Fruit fly (Drosophila melanogaster): Measurements from ENCODE around the gene Eig71Ee.
A peak's percentile ranks its signal among the peaks of the same experiment; 100 is the strongest.

DNA sequence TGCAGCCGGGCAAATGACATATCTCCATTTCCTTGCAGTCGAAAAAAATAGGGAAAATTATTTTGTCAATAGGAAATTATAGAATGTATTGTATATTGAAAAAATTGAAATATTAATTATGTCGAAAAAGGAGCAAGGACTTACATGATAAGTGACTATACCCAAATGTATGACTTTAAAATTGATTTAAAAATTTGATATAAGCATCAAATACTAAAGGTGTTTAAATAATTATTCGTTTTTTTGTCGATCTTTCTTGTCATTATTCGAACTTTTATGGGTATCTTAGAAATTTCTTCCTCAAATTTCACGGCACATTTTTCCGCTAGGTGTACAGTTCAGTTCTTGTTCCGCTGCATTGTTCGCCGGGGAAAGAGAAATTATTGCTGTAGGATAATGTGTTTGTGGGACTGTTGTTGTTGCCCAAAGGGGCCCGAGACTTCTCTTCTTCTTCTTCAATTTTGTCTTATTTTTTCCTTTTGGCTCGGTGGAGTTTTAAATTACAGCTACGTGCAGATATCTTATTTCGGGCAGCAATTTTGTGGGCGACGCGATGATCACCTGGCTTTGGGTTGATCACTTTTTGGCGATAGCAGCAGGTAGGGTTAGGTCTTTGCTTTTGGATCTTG is 44.6 kb upstream of the Eig71Ee start:
- no peak for TF ChIP-seq Lpt (GFP tag; optimal IDR thresholded peaks at IDR 0.05)
- TF ChIP-seq Sox14 (GFP tag; optimal IDR thresholded peaks at IDR 0.05) = peak; percentile 81
- TF ChIP-seq CG4318 (GFP tag; optimal IDR thresholded peaks at IDR 0.05) = peak; percentile 5

All from whole organism, prepupa.